Worm (Caenorhabditis elegans): Measurements from ENCODE around the gene T23B12.5.

ce11 chrV:8481274-8481673, 33.4 kb upstream of the T23B12.5 start:
- TF ChIP-seq him-1 (tag; optimal IDR thresholded peaks at IDR 0.05) = no peak
- TF ChIP-seq W03F9.2 (tag; optimal IDR thresholded peaks at IDR 0.05) = no peak
